Worm (Caenorhabditis elegans): ENCODE data around the gene nekl-3.

DNA sequence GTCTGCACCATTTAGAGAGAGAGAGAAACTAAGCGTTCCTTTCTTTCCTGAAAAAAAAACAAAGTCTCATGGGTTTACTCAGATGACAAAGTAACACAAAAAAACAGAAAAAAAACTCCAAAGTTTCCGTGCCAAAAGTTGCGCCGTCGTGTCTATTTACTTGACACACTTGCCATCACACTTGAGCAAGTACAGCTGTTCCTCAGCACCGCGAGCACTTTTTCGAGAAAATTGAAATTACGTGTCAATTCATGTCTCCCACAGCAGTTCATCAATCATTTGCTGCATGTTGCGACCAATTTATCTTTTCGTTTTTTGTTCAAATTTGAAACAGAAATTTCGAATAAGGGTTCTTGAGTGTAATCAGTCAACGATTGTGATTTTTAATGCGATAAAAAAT is 45.2 kb upstream of the nekl-3 start:
- TF ChIP-seq nhr-25 (tag; optimal IDR thresholded peaks at IDR 0.05) (no peak), nhr-12 (tag; optimal IDR thresholded peaks at IDR 0.05) (no peak), egl-27 (tag; optimal IDR thresholded peaks at IDR 0.05) (no peak), elt-1 (tag; optimal IDR thresholded peaks at IDR 0.05) (no peak), lin-13 (GFP tag; optimal IDR thresholded peaks at IDR 0.05) (no peak)
